Fruit fly (Drosophila melanogaster): ENCODE data around the gene CG2113.
A peak's percentile ranks its signal among the peaks of the same experiment; 100 is the strongest.

Gene CG2113

dm6 chr3L:3045256-3045743, 50.3 kb downstream of the CG2113 start (continued):
- no peak for TF ChIP-seq Sin3A (optimal IDR thresholded peaks at IDR 0.05)
- TF ChIP-seq CG11504 (tag; optimal IDR thresholded peaks at IDR 0.05): peak; percentile 70
- TF ChIP-seq bbx (GFP tag; IDR thresholded peaks at IDR 0.05; ENCODE audit: partially characterized antibody): no peak
- no peak for TF ChIP-seq eve (GFP tag; optimal IDR thresholded peaks at IDR 0.05)
- TF ChIP-seq CG2889 (GFP tag; IDR thresholded peaks at IDR 0.05): no peak
- TF ChIP-seq CG12219 (GFP tag; optimal IDR thresholded peaks at IDR 0.05): no peak
- TF ChIP-seq CG17328 (GFP tag; IDR thresholded peaks at IDR 0.05): no peak
- TF ChIP-seq row (GFP tag; IDR thresholded peaks at IDR 0.05): peak; percentile 51; the same call in 2 of the 3 replicates
- TF ChIP-seq Dip3 (GFP tag; optimal IDR thresholded peaks at IDR 0.05): no peak
- peak; percentile 41 for TF ChIP-seq CG10147 (GFP tag; optimal IDR thresholded peaks at IDR 0.05)
- peak; percentile 81 for TF ChIP-seq nom (GFP tag; optimal IDR thresholded peaks at IDR 0.05)
- TF ChIP-seq Hr39 (optimal IDR thresholded peaks at IDR 0.05): no peak
- TF ChIP-seq cad (GFP tag; optimal IDR thresholded peaks at IDR 0.05): no peak
- peak; percentile 67 for TF ChIP-seq gem (tag; optimal IDR thresholded peaks at IDR 0.05)
- peak; percentile 27; the same call in 1 of the 2 replicates for TF ChIP-seq CG14441 (GFP tag; IDR thresholded peaks at IDR 0.05)
- TF ChIP-seq dpn (GFP tag; optimal IDR thresholded peaks at IDR 0.05): peak in 1 of 2 experiments; percentile 33
- no peak for TF ChIP-seq gce (GFP tag; IDR thresholded peaks at IDR 0.05)
- TF ChIP-seq CG43689 (GFP tag; IDR thresholded peaks at IDR 0.05): no peak
- no peak for TF ChIP-seq NC2β (GFP tag; optimal IDR thresholded peaks at IDR 0.05)
- TF ChIP-seq CG12155 (GFP tag; optimal IDR thresholded peaks at IDR 0.05): peak; percentile 24
- TF ChIP-seq ac (GFP tag; optimal IDR thresholded peaks at IDR 0.05): no peak
- no peak for TF ChIP-seq CG15514 (GFP tag; optimal IDR thresholded peaks at IDR 0.05)
- no peak for TF ChIP-seq da (GFP tag; optimal IDR thresholded peaks at IDR 0.05)
- TF ChIP-seq CG7357 (GFP tag; IDR thresholded peaks at IDR 0.05): 0 out of 3 replicates have a peak, but pooled peaks have one; percentile 17
- no peak for TF ChIP-seq amos (GFP tag; IDR thresholded peaks at IDR 0.05; ENCODE audit: partially characterized antibody)
- peak; percentile 43 for TF ChIP-seq unpg (GFP tag; optimal IDR thresholded peaks at IDR 0.05)
- no peak for TF ChIP-seq CG6683 (GFP tag; optimal IDR thresholded peaks at IDR 0.05)
- peak; percentile 26 for TF ChIP-seq Ssrp (tag; optimal IDR thresholded peaks at IDR 0.05)
- TF ChIP-seq CG12391 (tag; optimal IDR thresholded peaks at IDR 0.05): peak; percentile 47
- TF ChIP-seq fd96Cb (tag; optimal IDR thresholded peaks at IDR 0.05): peak; percentile 38
- no peak for TF ChIP-seq Hmx (GFP tag; optimal IDR thresholded peaks at IDR 0.05)
- TF ChIP-seq Oli (tag; optimal IDR thresholded peaks at IDR 0.05): peak; percentile 71
- TF ChIP-seq CG17829 (tag; optimal IDR thresholded peaks at IDR 0.05): peak; percentile 21
- TF ChIP-seq inv (GFP tag; IDR thresholded peaks at IDR 0.05; ENCODE audit: partially characterized antibody): no peak
- no peak for TF ChIP-seq tio (GFP tag; optimal IDR thresholded peaks at IDR 0.05)
- TF ChIP-seq CG10366 (GFP tag; IDR thresholded peaks at IDR 0.05): 0 out of 2 replicates have a peak, but pooled peaks have one; percentile 16
- TF ChIP-seq Pdp1 (GFP tag; optimal IDR thresholded peaks at IDR 0.05): peak in 1 of 2 experiments; percentile 3
- no peak for TF ChIP-seq stwl (tag; optimal IDR thresholded peaks at IDR 0.05)
- TF ChIP-seq CG2120 (GFP tag; optimal IDR thresholded peaks at IDR 0.05): peak; percentile 39
- TF ChIP-seq CG6272 (GFP tag; IDR thresholded peaks at IDR 0.05): 0 out of 2 replicates have a peak, but pooled peaks have one; percentile 4
- TF ChIP-seq ewg (GFP tag; optimal IDR thresholded peaks at IDR 0.05): peak; percentile 29
- peak; percentile 56 for TF ChIP-seq grau (tag; optimal IDR thresholded peaks at IDR 0.05)
- TF ChIP-seq CG15269 (tag; optimal IDR thresholded peaks at IDR 0.05): peak; percentile 57
- TF ChIP-seq Xrp1 (GFP tag; IDR thresholded peaks at IDR 0.05): peak; percentile 31; the same call in 1 of the 2 replicates
- peak; percentile 42 for TF ChIP-seq CG10979 (tag; optimal IDR thresholded peaks at IDR 0.05)
- TF ChIP-seq sim (GFP tag; IDR thresholded peaks at IDR 0.05): no peak
- TF ChIP-seq CG13123 (GFP tag; optimal IDR thresholded peaks at IDR 0.05): peak; percentile 25
- TF ChIP-seq ATbp (GFP tag; optimal IDR thresholded peaks at IDR 0.05): no peak
- TF ChIP-seq pan (optimal IDR thresholded peaks at IDR 0.05): no peak
- TF ChIP-seq pan (GFP tag; optimal IDR thresholded peaks at IDR 0.05 in 1 of 2, IDR thresholded peaks at IDR 0.05 in 1 of 2): peak in 1 of 2 experiments; percentile 60

Data from whole organism, embryonic.